Fruit fly (Drosophila melanogaster) whole organism, prepupa: ENCODE measurements around the gene CG42780.

ENCODE experiments used
- CG10669 ChIP-seq: fragments of 200-800 bp; sonication (Bioruptor generic); optimal IDR thresholded peaks from 3 replicates; lab custom pipeline; 2018; ENCODE audit warnings: missing biosample characterization, mild to moderate bottlenecking, missing genetic modification characterization, moderate library complexity
- CG6792 ChIP-seq: fragments of 200-800 bp; sonication (Bioruptor generic); optimal IDR thresholded peaks from 3 replicates; lab custom pipeline; 2016; ENCODE audit warnings: missing biosample characterization, missing genetic modification characterization
- CG8632 ChIP-seq: fragments of 200-800 bp; sonication (Bioruptor generic); optimal IDR thresholded peaks from 3 replicates; lab custom pipeline; 2016; ENCODE audit warnings: missing biosample characterization, missing genetic modification characterization
- OdsH ChIP-seq: fragments of 200-800 bp; sonication (Bioruptor generic); optimal IDR thresholded peaks from 3 replicates; lab custom pipeline; 2016; ENCODE audit warnings: missing biosample characterization, missing genetic modification characterization
- Smox ChIP-seq: fragments of 200-800 bp; sonication (Bioruptor generic); optimal IDR thresholded peaks from 3 replicates; lab custom pipeline; 2016; ENCODE audit warnings: missing biosample characterization, missing genetic modification characterization
- acj6 ChIP-seq: fragments of 200-800 bp; sonication (Bioruptor generic); optimal IDR thresholded peaks from 3 replicates; lab custom pipeline; 2016; ENCODE audit warnings: missing biosample characterization, missing genetic modification characterization
- vri ChIP-seq: fragments of 200-800 bp; sonication (Bioruptor generic); optimal IDR thresholded peaks from 3 replicates; lab custom pipeline; 2016; ENCODE audit warnings: missing biosample characterization, mild to moderate bottlenecking, missing genetic modification characterization

- TF ChIP-seq CG10669 (GFP tag; lab: Kevin White, UChicago) (peak; percentile 86), acj6 (peak; percentile 83), CG8632 (GFP tag; lab: Kevin White, UChicago) (peak; percentile 75), CG6792 (GFP tag; lab: Kevin White, UChicago) (peak; percentile 75), Smox (GFP tag; lab: Kevin White, UChicago) (peak; percentile 76), OdsH (GFP tag; lab: Kevin White, UChicago) (peak; percentile 74), vri (peak; percentile 6)
These were observed 2.1 kb upstream of the CG42780 start for dm6 chrX:7333858-7334800.
